Worm (Caenorhabditis elegans): ENCODE measurements around the gene C54E10.3.

- TF ChIP-seq nhr-11 (tag; optimal IDR thresholded peaks at IDR 0.05) (no peak), elt-3 (tag; optimal IDR thresholded peaks at IDR 0.05) (no peak), alr-1 (tag; optimal IDR thresholded peaks at IDR 0.05; ENCODE audit: borderline replicate concordance) (no peak), Y116A8C.19 (tag; optimal IDR thresholded peaks at IDR 0.05; ENCODE audit: borderline replicate concordance) (no peak)
Observed at ce11 chrV:18780605-18781004, 30.2 kb upstream of the C54E10.3 start.
